Fruit fly (Drosophila melanogaster): ENCODE data around the gene anchor.

The anchor gene

dm6 chr3L:17593174-17593573, 28.4 kb upstream of the anchor start:
- TF ChIP-seq CrebA (GFP tag; optimal IDR thresholded peaks at IDR 0.05; ENCODE audit: borderline replicate concordance) (no peak), CG32264 (GFP tag; optimal IDR thresholded peaks at IDR 0.05) (no peak), Dfd (GFP tag; optimal IDR thresholded peaks at IDR 0.05) (peak; percentile 45)

dm6 chr3L:17595810-17596561, 25.6 kb upstream of the anchor start:
- TF ChIP-seq CrebA (GFP tag; optimal IDR thresholded peaks at IDR 0.05; ENCODE audit: borderline replicate concordance), result no peak
- TF ChIP-seq jim (GFP tag; optimal IDR thresholded peaks at IDR 0.05), result no peak
- no peak for TF ChIP-seq br (GFP tag; optimal IDR thresholded peaks at IDR 0.05)
- no peak for TF ChIP-seq Jra (GFP tag; optimal IDR thresholded peaks at IDR 0.05)
- no peak for TF ChIP-seq Rel (GFP tag; optimal IDR thresholded peaks at IDR 0.05)
- no peak for TF ChIP-seq Rel (tag; optimal IDR thresholded peaks at IDR 0.05)
- TF ChIP-seq woc (GFP tag; optimal IDR thresholded peaks at IDR 0.05), result no peak
- TF ChIP-seq dmrt93B (GFP tag; optimal IDR thresholded peaks at IDR 0.05), result no peak
- no peak for TF ChIP-seq Myc (optimal IDR thresholded peaks at IDR 0.05)
- no peak for TF ChIP-seq fru (GFP tag; optimal IDR thresholded peaks at IDR 0.05)
- TF ChIP-seq ey (GFP tag; optimal IDR thresholded peaks at IDR 0.05), result no peak
- no peak for TF ChIP-seq Hr83 (GFP tag; optimal IDR thresholded peaks at IDR 0.05; ENCODE audit: poor library complexity, severe bottlenecking)
- no peak for TF ChIP-seq Hnf4 (GFP tag; optimal IDR thresholded peaks at IDR 0.05)
- TF ChIP-seq dsf (GFP tag; optimal IDR thresholded peaks at IDR 0.05; ENCODE audit: borderline replicate concordance), result no peak
- no peak for TF ChIP-seq h (GFP tag; optimal IDR thresholded peaks at IDR 0.05)
- no peak for TF ChIP-seq Sp1 (GFP tag; optimal IDR thresholded peaks at IDR 0.05)
- TF ChIP-seq Mio (GFP tag; optimal IDR thresholded peaks at IDR 0.05), result no peak
- TF ChIP-seq psq (GFP tag; optimal IDR thresholded peaks at IDR 0.05), result no peak
- no peak for TF ChIP-seq usp (GFP tag; optimal IDR thresholded peaks at IDR 0.05)

dm6 chr3L:17596897-17597296, 24.7 kb upstream of the anchor start:
- TF ChIP-seq rgr (GFP tag; optimal IDR thresholded peaks at IDR 0.05) (no peak), Myc (optimal IDR thresholded peaks at IDR 0.05) (peak; percentile 75), Hr78 (GFP tag; optimal IDR thresholded peaks at IDR 0.05) (no peak), N (GFP tag; optimal IDR thresholded peaks at IDR 0.05) (no peak), Sp1 (GFP tag; optimal IDR thresholded peaks at IDR 0.05) (no peak), Dif (GFP tag; optimal IDR thresholded peaks at IDR 0.05; ENCODE audit: partially characterized antibody) (no peak), pan (optimal IDR thresholded peaks at IDR 0.05) (no peak), Jra (GFP tag; optimal IDR thresholded peaks at IDR 0.05) (no peak), CG32264 (GFP tag; optimal IDR thresholded peaks at IDR 0.05) (no peak), fru (GFP tag; optimal IDR thresholded peaks at IDR 0.05) (peak; percentile 14), OdsH (GFP tag; optimal IDR thresholded peaks at IDR 0.05) (no peak), Hr83 (GFP tag; optimal IDR thresholded peaks at IDR 0.05; ENCODE audit: poor library complexity, severe bottlenecking) (peak; percentile 9), dsf (GFP tag; optimal IDR thresholded peaks at IDR 0.05; ENCODE audit: borderline replicate concordance) (no peak), brk (GFP tag; optimal IDR thresholded peaks at IDR 0.05) (peak; percentile 75), Rel (GFP tag; optimal IDR thresholded peaks at IDR 0.05) (no peak), Rel (tag; optimal IDR thresholded peaks at IDR 0.05) (no peak), psq (GFP tag; optimal IDR thresholded peaks at IDR 0.05) (no peak), br (GFP tag; optimal IDR thresholded peaks at IDR 0.05) (no peak), Vsx2 (GFP tag; optimal IDR thresholded peaks at IDR 0.05; ENCODE audit: partially characterized antibody) (peak; percentile 57), GATAd (GFP tag; optimal IDR thresholded peaks at IDR 0.05) (no peak), sv (GFP tag; optimal IDR thresholded peaks at IDR 0.05) (no peak), Abd-B (GFP tag; optimal IDR thresholded peaks at IDR 0.05) (no peak), tai (GFP tag; optimal IDR thresholded peaks at IDR 0.05) (peak; percentile 64), CrebA (GFP tag; optimal IDR thresholded peaks at IDR 0.05; ENCODE audit: borderline replicate concordance) (peak; percentile 21), Dfd (GFP tag; optimal IDR thresholded peaks at IDR 0.05) (no peak), Mio (GFP tag; optimal IDR thresholded peaks at IDR 0.05) (no peak), jim (GFP tag; optimal IDR thresholded peaks at IDR 0.05) (no peak), woc (GFP tag; optimal IDR thresholded peaks at IDR 0.05) (no peak), h (GFP tag; optimal IDR thresholded peaks at IDR 0.05) (no peak), dl (GFP tag; optimal IDR thresholded peaks at IDR 0.05; ENCODE audit: insufficient read depth in 1 of 2, partially characterized antibody in 2 of 2) (no peak), Hnf4 (GFP tag; optimal IDR thresholded peaks at IDR 0.05) (peak; percentile 50)
